Fruit fly (Drosophila melanogaster): ENCODE measurements around the gene CG17193.

CG17193 gene

dm6 chr3R:20059650-20060049, 3.8 kb upstream of the CG17193 start, which contains the start of gene CG4390:
CG4390 (minus strand) TSS chr3R:20059750.
- TF ChIP-seq ey (GFP tag; optimal IDR thresholded peaks at IDR 0.05) (no peak), Hr83 (GFP tag; optimal IDR thresholded peaks at IDR 0.05; ENCODE audit: poor library complexity, severe bottlenecking) (no peak), h (GFP tag; optimal IDR thresholded peaks at IDR 0.05) (no peak), br (GFP tag; optimal IDR thresholded peaks at IDR 0.05) (no peak), Abd-B (GFP tag; optimal IDR thresholded peaks at IDR 0.05) (no peak), CG9705 (GFP tag; optimal IDR thresholded peaks at IDR 0.05) (no peak), foxo (GFP tag; optimal IDR thresholded peaks at IDR 0.05) (no peak), dl (GFP tag; optimal IDR thresholded peaks at IDR 0.05; ENCODE audit: insufficient read depth in 1 of 2, partially characterized antibody in 2 of 2) (no peak), OdsH (GFP tag; optimal IDR thresholded peaks at IDR 0.05) (no peak), fru (GFP tag; optimal IDR thresholded peaks at IDR 0.05) (no peak), Dif (GFP tag; optimal IDR thresholded peaks at IDR 0.05; ENCODE audit: partially characterized antibody) (no peak), sv (GFP tag; optimal IDR thresholded peaks at IDR 0.05) (no peak), dmrt93B (GFP tag; optimal IDR thresholded peaks at IDR 0.05) (no peak), sage (GFP tag; optimal IDR thresholded peaks at IDR 0.05) (no peak)

- TF ChIP-seq CG32264 (GFP tag; optimal IDR thresholded peaks at IDR 0.05) (no peak), foxo (GFP tag; optimal IDR thresholded peaks at IDR 0.05) (no peak), Hnf4 (GFP tag; optimal IDR thresholded peaks at IDR 0.05) (no peak), Vsx2 (GFP tag; optimal IDR thresholded peaks at IDR 0.05; ENCODE audit: partially characterized antibody) (no peak), CG9705 (GFP tag; optimal IDR thresholded peaks at IDR 0.05) (no peak), tai (GFP tag; optimal IDR thresholded peaks at IDR 0.05) (no peak), HLH106 (tag; optimal IDR thresholded peaks at IDR 0.05) (no peak), Rel (GFP tag; optimal IDR thresholded peaks at IDR 0.05) (no peak), Rel (tag; optimal IDR thresholded peaks at IDR 0.05) (no peak), N (GFP tag; optimal IDR thresholded peaks at IDR 0.05) (no peak), pan (optimal IDR thresholded peaks at IDR 0.05) (no peak), Dfd (GFP tag; optimal IDR thresholded peaks at IDR 0.05) (no peak), sage (GFP tag; optimal IDR thresholded peaks at IDR 0.05) (no peak), brk (GFP tag; optimal IDR thresholded peaks at IDR 0.05) (no peak), ey (GFP tag; optimal IDR thresholded peaks at IDR 0.05) (no peak), h (GFP tag; optimal IDR thresholded peaks at IDR 0.05) (no peak), dl (GFP tag; optimal IDR thresholded peaks at IDR 0.05; ENCODE audit: insufficient read depth in 1 of 2, partially characterized antibody in 2 of 2) (no peak), Myc (optimal IDR thresholded peaks at IDR 0.05) (no peak), psq (GFP tag; optimal IDR thresholded peaks at IDR 0.05) (no peak)
These were observed 3.1 kb upstream of the CG17193 start for dm6 chr3R:20058960-20059359.

dm6 chr3R:20057501-20057900, 1.6 kb upstream of the CG17193 start, which contains the start of gene mdlc:
mdlc (plus strand) TSS chr3R:20057748.
- TF ChIP-seq lola (GFP tag; optimal IDR thresholded peaks at IDR 0.05) (no peak), foxo (GFP tag; optimal IDR thresholded peaks at IDR 0.05) (peak in 1 of 2 experiments; percentile 23)

- no peak for TF ChIP-seq CG32264 (GFP tag; optimal IDR thresholded peaks at IDR 0.05)
- TF ChIP-seq CG9705 (GFP tag; optimal IDR thresholded peaks at IDR 0.05) = no peak
- no peak for TF ChIP-seq lola (GFP tag; optimal IDR thresholded peaks at IDR 0.05)
- TF ChIP-seq sv (GFP tag; optimal IDR thresholded peaks at IDR 0.05) = no peak
- no peak for TF ChIP-seq Dif (GFP tag; optimal IDR thresholded peaks at IDR 0.05; ENCODE audit: partially characterized antibody)
- TF ChIP-seq h (GFP tag; optimal IDR thresholded peaks at IDR 0.05) = no peak
- TF ChIP-seq GATAd (GFP tag; optimal IDR thresholded peaks at IDR 0.05) = no peak
- TF ChIP-seq jim (GFP tag; optimal IDR thresholded peaks at IDR 0.05) = no peak
- no peak for TF ChIP-seq Sp1 (GFP tag; optimal IDR thresholded peaks at IDR 0.05)
- TF ChIP-seq CrebA (GFP tag; optimal IDR thresholded peaks at IDR 0.05; ENCODE audit: borderline replicate concordance) = no peak
- TF ChIP-seq OdsH (GFP tag; optimal IDR thresholded peaks at IDR 0.05) = no peak
- TF ChIP-seq woc (GFP tag; optimal IDR thresholded peaks at IDR 0.05) = no peak
- TF ChIP-seq ey (GFP tag; optimal IDR thresholded peaks at IDR 0.05) = no peak
- no peak for TF ChIP-seq HLH106 (tag; optimal IDR thresholded peaks at IDR 0.05)
These were observed 13.4 kb downstream of the CG17193 start, which contains the start of the genes CG33934 and Indy-2 for dm6 chr3R:20042457-20042856. CG33934 (plus strand) TSS chr3R:20042757. Indy-2 (plus strand) TSS chr3R:20042757.

All from whole organism, wandering third instar larva.